Fruit fly (Drosophila melanogaster) whole organism, embryonic: ENCODE measurements around the gene Oatp30B.

Experiments
- Awh ChIP-seq: fragments of 200-800 bp; sonication (Bioruptor generic); IDR thresholded peaks from 2 replicates; pipeline ENCODE4, ENCODE4 v1.3.6; 2022; ENCODE audit warnings: missing biosample characterization, missing genetic modification characterization
- CG10565 ChIP-seq: fragments of 200-800 bp; sonication (Bioruptor generic); optimal IDR thresholded peaks from 3 replicates; lab custom pipeline; 2016; ENCODE audit warnings: missing biosample characterization, mild to moderate bottlenecking, missing genetic modification characterization
- CG10654 ChIP-seq: fragments of 200-800 bp; sonication (Bioruptor generic); optimal IDR thresholded peaks from 2 replicates; lab custom pipeline; 2016; ENCODE audit warnings: missing biosample characterization, missing genetic modification characterization
- CG11085 ChIP-seq: fragments of 200-800 bp; sonication (Bioruptor generic); IDR thresholded peaks from 2 replicates; pipeline ENCODE4 v1.3.6; 2022; ENCODE audit warnings: missing biosample characterization, missing genetic modification characterization
- CG11456 ChIP-seq: fragments of 200-800 bp; sonication (Bioruptor generic); IDR thresholded peaks from 3 replicates; pipeline ENCODE4 v1.3.6; 2022; ENCODE audit warnings: missing biosample characterization, missing genetic modification characterization
- CG11723 ChIP-seq: fragments of 200-800 bp; sonication (Bioruptor generic); optimal IDR thresholded peaks from 2 replicates; lab custom pipeline; 2017; ENCODE audit warnings: missing biosample characterization, mild to moderate bottlenecking, missing genetic modification characterization
- CG12104 ChIP-seq: fragments of 200-800 bp; sonication (Bioruptor generic); optimal IDR thresholded peaks from 3 replicates; lab custom pipeline; 2016; ENCODE audit warnings: missing biosample characterization, missing genetic modification characterization
- CG1233 ChIP-seq: fragments of 200-800 bp; sonication (Bioruptor generic); optimal IDR thresholded peaks from 4 replicates; lab custom pipeline; 2018; ENCODE audit warnings: missing biosample characterization, mild to moderate bottlenecking, missing genetic modification characterization
- CG14014 ChIP-seq: fragments of 200-800 bp; sonication (Bioruptor generic); IDR thresholded peaks from 2 replicates; pipeline ENCODE4 v1.3.6; 2022; ENCODE audit warnings: missing biosample characterization, missing genetic modification characterization
- CG16779 ChIP-seq: fragments of 200-800 bp; sonication (Bioruptor generic); IDR thresholded peaks from 2 replicates; pipeline ENCODE4 v1.3.6; 2022; ENCODE audit warnings: missing biosample characterization, missing genetic modification characterization
- CG17385 ChIP-seq: fragments of 200-800 bp; sonication (Bioruptor generic); optimal IDR thresholded peaks from 3 replicates; lab custom pipeline; 2018; ENCODE audit warnings: missing biosample characterization, mild to moderate bottlenecking, missing genetic modification characterization
- CG17829 ChIP-seq: fragments of 200-800 bp; optimal IDR thresholded peaks from 2 replicates; lab custom pipeline; 2019; ENCODE audit warnings: missing biosample characterization, mild to moderate bottlenecking, missing genetic modification characterization, moderate library complexity
- CG18764 ChIP-seq: fragments of 200-800 bp; sonication (Bioruptor generic); optimal IDR thresholded peaks from 3 replicates; lab custom pipeline; 2016; ENCODE audit warnings: missing biosample characterization, missing genetic modification characterization
- CG2678 ChIP-seq: fragments of 200-800 bp; sonication (Bioruptor generic); optimal IDR thresholded peaks from 3 replicates; lab custom pipeline; 2019; ENCODE audit warnings: missing biosample characterization, mild to moderate bottlenecking, missing genetic modification characterization, moderate library complexity
- CG31224 ChIP-seq: fragments of 200-800 bp; sonication (Bioruptor generic); IDR thresholded peaks from 2 replicates; pipeline ENCODE4 v1.3.6; 2022; ENCODE audit warnings: missing biosample characterization, missing genetic modification characterization
- CG42726 ChIP-seq: fragments of 200-800 bp; sonication (Bioruptor generic); IDR thresholded peaks from 2 replicates; pipeline ENCODE4 v1.3.6; 2022; ENCODE audit warnings: missing biosample characterization, missing genetic modification characterization; ENCODE audit not compliant: partially characterized antibody
- CG6175 ChIP-seq: fragments of 200-800 bp; sonication (Bioruptor generic); IDR thresholded peaks from 3 replicates; pipeline ENCODE4 v1.3.6; 2022; ENCODE audit warnings: missing biosample characterization, missing genetic modification characterization
- CG6683 ChIP-seq: fragments of 200-800 bp; sonication (Bioruptor generic); optimal IDR thresholded peaks from 2 replicates; lab custom pipeline; 2017; ENCODE audit warnings: missing biosample characterization, mild to moderate bottlenecking, missing genetic modification characterization, missing genetic modification reagents
- CG6813 ChIP-seq: fragments of 200-800 bp; sonication (Bioruptor generic); optimal IDR thresholded peaks from 2 replicates; lab custom pipeline; 2017; ENCODE audit warnings: missing biosample characterization, missing genetic modification characterization, mild to moderate bottlenecking, moderate library complexity, missing genetic modification reagents
- CG7839 ChIP-seq: fragments of 200-800 bp; sonication (Bioruptor generic); optimal IDR thresholded peaks from 3 replicates; lab custom pipeline; 2018; ENCODE audit warnings: missing biosample characterization, mild to moderate bottlenecking, missing genetic modification characterization, moderate library complexity
- Dbx ChIP-seq: fragments of 200-800 bp; sonication (Bioruptor generic); IDR thresholded peaks from 3 replicates; pipeline ENCODE4 v1.3.6; 2022; ENCODE audit warnings: missing biosample characterization, missing genetic modification characterization
- Dp ChIP-seq: fragments of 200-800 bp; sonication (Bioruptor generic); optimal IDR thresholded peaks from 2 replicates; lab custom pipeline; 2018; ENCODE audit warnings: missing biosample characterization, mild to moderate bottlenecking, missing genetic modification characterization, moderate library complexity
- Drgx ChIP-seq: fragments of 200-800 bp; sonication (Bioruptor generic); IDR thresholded peaks from 2 replicates; pipeline ENCODE4 v1.3.6; 2022; ENCODE audit warnings: missing biosample characterization, missing genetic modification characterization
- HHEX ChIP-seq: fragments of 200-800 bp; sonication (Bioruptor generic); optimal IDR thresholded peaks from 3 replicates; lab custom pipeline; 2017; ENCODE audit warnings: missing biosample characterization, mild to moderate bottlenecking, missing genetic modification characterization, missing genetic modification reagents
- HLH3B ChIP-seq: fragments of 200-800 bp; sonication (Bioruptor generic); IDR thresholded peaks from 2 replicates; pipeline ENCODE4 v1.3.6; 2022; ENCODE audit warnings: missing biosample characterization, missing genetic modification characterization
- Oli ChIP-seq: fragments of 200-800 bp; sonication (Bioruptor generic); optimal IDR thresholded peaks from 2 replicates; lab custom pipeline; 2018; ENCODE audit warnings: missing biosample characterization, mild to moderate bottlenecking, missing genetic modification characterization, moderate library complexity
- Ptx1 ChIP-seq: fragments of 200-800 bp; sonication (Bioruptor generic); IDR thresholded peaks from 2 replicates; pipeline ENCODE4 v1.3.6; 2022; ENCODE audit warnings: missing biosample characterization, missing genetic modification characterization
- Side ChIP-seq: fragments of 200-800 bp; sonication (Bioruptor generic); optimal IDR thresholded peaks from 2 replicates; lab custom pipeline; 2016; ENCODE audit warnings: missing biosample characterization, missing genetic modification characterization
- Tbp ChIP-seq: fragments of >200 bp; optimal IDR thresholded peaks from 2 replicates; lab custom pipeline; 2018; ENCODE audit warnings: missing biosample characterization, missing genetic modification characterization
- br ChIP-seq: fragments of >200 bp; optimal IDR thresholded peaks from 2 replicates; lab custom pipeline; 2017
- cas ChIP-seq: fragments of 200-800 bp; sonication (Bioruptor generic); IDR thresholded peaks from 2 replicates; pipeline ENCODE4 v1.3.6; 2022; ENCODE audit warnings: missing biosample characterization, missing genetic modification characterization
- exex ChIP-seq: fragments of 200-800 bp; sonication (Bioruptor generic); optimal IDR thresholded peaks from 4 replicates; lab custom pipeline; 2018; ENCODE audit warnings: missing biosample characterization, mild to moderate bottlenecking, missing genetic modification characterization, moderate library complexity
- gce ChIP-seq: fragments of 200-800 bp; sonication (Bioruptor generic); IDR thresholded peaks from 3 replicates; pipeline ENCODE4 v1.3.6; 2022; ENCODE audit warnings: missing biosample characterization, missing genetic modification characterization
- hkb ChIP-seq, 2 experiments: fragments of 200-800 bp in 1 of 2; fragments of >200 bp in 1 of 2; sonication (Bioruptor generic) in 1 of 2; IDR thresholded peaks in 1 of 2; optimal IDR thresholded peaks in 1 of 2; 2 replicates each; pipeline versions ENCODE4 v1.3.6 to Lab custom; 2017 to 2022; ENCODE audit warnings: missing biosample characterization in 1 of 2, missing genetic modification characterization in 1 of 2
- kay ChIP-seq: fragments of 200-800 bp; sonication (Bioruptor generic); optimal IDR thresholded peaks from 2 replicates; lab custom pipeline; 2016; ENCODE audit warnings: missing biosample characterization, missing genetic modification characterization
- lbe ChIP-seq: fragments of 200-800 bp; sonication (Bioruptor generic); optimal IDR thresholded peaks from 2 replicates; lab custom pipeline; 2016; ENCODE audit warnings: missing biosample characterization, mild to moderate bottlenecking, missing genetic modification characterization
- mirr ChIP-seq: fragments of 200-800 bp; sonication (Bioruptor generic); optimal IDR thresholded peaks from 3 replicates; lab custom pipeline; 2018; ENCODE audit warnings: missing biosample characterization, mild to moderate bottlenecking, missing genetic modification characterization
- nau ChIP-seq: fragments of 200-800 bp; sonication (Bioruptor generic); optimal IDR thresholded peaks from 3 replicates; lab custom pipeline; 2017; ENCODE audit warnings: missing biosample characterization, mild to moderate bottlenecking, missing genetic modification characterization, missing genetic modification reagents
- pnt ChIP-seq: fragments of 200-800 bp; sonication (Bioruptor generic); optimal IDR thresholded peaks from 3 replicates; lab custom pipeline; 2016; ENCODE audit warnings: missing biosample characterization, missing genetic modification characterization
- repo ChIP-seq: fragments of 200-800 bp; sonication (Bioruptor generic); optimal IDR thresholded peaks from 2 replicates; lab custom pipeline; 2016; ENCODE audit warnings: missing biosample characterization, missing genetic modification characterization
- row ChIP-seq: fragments of 200-800 bp; sonication (Bioruptor generic); IDR thresholded peaks from 3 replicates; pipeline ENCODE4 v1.3.6; 2022; ENCODE audit warnings: missing biosample characterization, missing genetic modification characterization
- run ChIP-seq: fragments of 200-800 bp; sonication (Bioruptor generic); optimal IDR thresholded peaks from 3 replicates; lab custom pipeline; 2018; ENCODE audit warnings: missing biosample characterization, mild to moderate bottlenecking, missing genetic modification characterization
- sens ChIP-seq: fragments of 200-800 bp; sonication (Bioruptor generic); peaks from one replicate; lab custom pipeline; 2016; ENCODE audit warnings: missing biosample characterization, missing genetic modification characterization
- so ChIP-seq: fragments of 200-800 bp; sonication (Bioruptor generic); IDR thresholded peaks from 3 replicates; pipeline ENCODE4 v1.3.6; 2022; ENCODE audit warnings: missing biosample characterization, missing genetic modification characterization
- sob ChIP-seq: fragments of 200-800 bp; sonication (Bioruptor generic); IDR thresholded peaks from 2 replicates; pipeline ENCODE4 v1.3.6; 2022; ENCODE audit warnings: missing biosample characterization, missing genetic modification characterization
- sug ChIP-seq: fragments of 200-800 bp; optimal IDR thresholded peaks from 2 replicates; lab custom pipeline; 2019; ENCODE audit warnings: missing biosample characterization, mild to moderate bottlenecking, missing genetic modification characterization, moderate library complexity
- tap ChIP-seq: fragments of 200-800 bp; optimal IDR thresholded peaks from 3 replicates; lab custom pipeline; 2019; ENCODE audit warnings: missing biosample characterization, mild to moderate bottlenecking, missing genetic modification characterization, moderate library complexity
- tgo ChIP-seq: fragments of 200-800 bp; sonication (Bioruptor generic); IDR thresholded peaks from 3 replicates; pipeline ENCODE4 v1.3.6; 2022; ENCODE audit warnings: missing biosample characterization, missing genetic modification characterization
- trem ChIP-seq: fragments of 200-800 bp; optimal IDR thresholded peaks from 3 replicates; lab custom pipeline; 2019; ENCODE audit warnings: missing biosample characterization, mild to moderate bottlenecking, missing genetic modification characterization, moderate library complexity
- vvl ChIP-seq: fragments of 200-800 bp; sonication (Bioruptor generic); IDR thresholded peaks from 2 replicates; pipeline ENCODE4 v1.3.6; 2022; ENCODE audit warnings: missing biosample characterization, missing genetic modification characterization
- zfh1 ChIP-seq: fragments of 200-800 bp; sonication (Bioruptor generic); IDR thresholded peaks from 3 replicates; pipeline ENCODE4 v1.3.6; 2022; ENCODE audit warnings: missing biosample characterization, missing genetic modification characterization

The Oatp30B gene

DNA sequence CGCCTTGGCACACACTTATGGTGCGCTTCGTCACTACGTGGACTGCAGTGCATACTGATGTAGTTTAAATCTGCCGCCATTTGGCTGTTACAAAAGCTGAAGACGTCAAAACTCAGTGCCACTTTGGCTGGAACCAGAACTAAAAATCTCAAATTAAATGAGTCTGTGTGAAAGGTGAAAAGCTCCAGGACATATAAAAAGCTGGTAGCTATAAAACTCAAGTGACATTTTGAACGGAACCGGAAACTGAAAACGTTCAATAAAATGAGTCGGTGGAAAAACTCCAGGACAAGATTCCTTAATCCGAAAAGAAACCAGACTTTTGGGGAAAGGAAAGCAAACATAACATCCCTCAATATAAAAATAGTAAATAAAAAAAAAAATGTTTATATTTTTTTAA, 30.2 kb upstream of the Oatp30B start (continued):
- TF ChIP-seq CG6813 (GFP tag; lab: Kevin White, UChicago) (peak; percentile 80), mirr (GFP tag; lab: Kevin White, UChicago) (peak; percentile 75), exex (tag; lab: Kevin White, UChicago) (peak; percentile 31), CG12104 (GFP tag; lab: Kevin White, UChicago) (peak; percentile 53), CG42726 (GFP tag; lab: Robert Waterston, UW) (0 out of 2 replicates have a peak, but pooled peaks have one; percentile 6), CG6175 (no peak), CG2678 (tag; lab: Kevin White, UChicago) (peak; percentile 62), Drgx (GFP tag; lab: Robert Waterston, UW) (peak; percentile 49; the same call in 1 of the 2 replicates), CG18764 (GFP tag; lab: Kevin White, UChicago) (peak; percentile 13), repo (GFP tag; lab: Kevin White, UChicago) (no peak), Dp (GFP tag; lab: Kevin White, UChicago) (peak; percentile 58), Tbp (GFP tag; lab: Kevin White, UChicago) (no peak), Dbx (GFP tag; lab: Robert Waterston, UW) (peak; percentile 76; the same call in 2 of the 3 replicates), CG16779 (peak; percentile 4; the same call in 1 of the 2 replicates), lbe (GFP tag; lab: Kevin White, UChicago) (peak; percentile 66), cas (GFP tag; lab: Robert Waterston, UW) (0 out of 2 replicates have a peak, but pooled peaks have one; percentile 18), so (GFP tag; lab: Robert Waterston, UW) (no peak; the same call in 2 of the 3 replicates), kay (GFP tag; lab: Kevin White, UChicago) (no peak), hkb (optimal IDR thresholded peaks at IDR 0.05; lab: Kevin White, UChicago) (no peak), hkb (GFP tag; IDR thresholded peaks at IDR 0.05; lab: Robert Waterston, UW) (peak; percentile 82), run (tag; lab: Kevin White, UChicago) (peak; percentile 12), tgo (GFP tag; lab: Robert Waterston, UW) (peak; percentile 54; the same call in 2 of the 3 replicates), CG11085 (GFP tag; lab: Robert Waterston, UW) (peak; percentile 45; the same call in 1 of the 2 replicates), Oli (tag; lab: Kevin White, UChicago) (no peak), CG11723 (GFP tag; lab: Kevin White, UChicago) (no peak), CG14014 (0 out of 2 replicates have a peak, but pooled peaks have one; percentile 17), sug (tag; lab: Kevin White, UChicago) (peak; percentile 57), sens (GFP tag; lab: Kevin White, UChicago) (peak; percentile 86), CG31224 (GFP tag; lab: Robert Waterston, UW) (peak; percentile 49; the same call in 1 of the 2 replicates), zfh1 (GFP tag; lab: Robert Waterston, UW) (peak; percentile 69; the same call in 2 of the 3 replicates), nau (GFP tag; lab: Kevin White, UChicago) (peak; percentile 82), trem (peak; percentile 11), CG7839 (peak; percentile 54), pnt (GFP tag; lab: Kevin White, UChicago) (no peak), CG17385 (GFP tag; lab: Kevin White, UChicago) (no peak), Awh (GFP tag; lab: Robert Waterston, UW) (peak; percentile 63; the same call in 1 of the 2 replicates), CG6683 (GFP tag; lab: Kevin White, UChicago) (peak; percentile 66), CG17829 (tag; lab: Kevin White, UChicago) (peak; percentile 24), CG10654 (GFP tag; lab: Kevin White, UChicago) (peak; percentile 29), tap (tag; lab: Kevin White, UChicago) (peak; percentile 27), HHEX (peak; percentile 77), sob (GFP tag; lab: Robert Waterston, UW) (peak; percentile 85), vvl (GFP tag; lab: Robert Waterston, UW) (peak; percentile 74), CG1233 (GFP tag; lab: Kevin White, UChicago) (peak; percentile 70), HLH3B (GFP tag; lab: Robert Waterston, UW) (peak; percentile 46; the same call in 1 of the 2 replicates), Ptx1 (peak; percentile 40), CG11456 (peak; percentile 85), CG10565 (GFP tag; lab: Kevin White, UChicago) (no peak), Side (GFP tag; lab: Kevin White, UChicago) (peak; percentile 43), row (no peak), gce (GFP tag; lab: Robert Waterston, UW) (peak; percentile 81; the same call in 2 of the 3 replicates), br (lab: Kevin White, UChicago) (no peak)
